Worm (Caenorhabditis elegans): ENCODE results near the gene col-171.

DNA sequence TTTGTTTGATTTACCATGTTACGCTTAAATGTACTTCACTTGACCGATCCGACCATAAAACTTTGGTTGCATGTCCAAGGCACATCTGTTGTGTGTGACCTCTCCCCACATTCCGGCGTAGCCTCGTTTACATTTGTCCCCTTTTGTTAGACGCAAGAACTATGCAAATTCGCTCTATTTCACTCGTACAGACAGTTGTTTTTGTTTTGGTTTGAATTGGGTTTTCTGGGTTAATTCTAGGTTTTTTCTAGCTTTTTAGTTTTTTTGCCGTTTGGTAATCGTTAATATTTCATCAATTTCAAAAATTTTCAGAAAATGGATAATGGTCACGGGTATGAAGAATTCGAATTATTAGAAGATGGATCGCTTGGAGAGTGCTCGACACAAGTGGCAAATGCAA, 41.3 kb upstream of the col-171 start, which contains the start of gene mom-1:
- no peak for TF ChIP-seq fos-1 (tag; optimal IDR thresholded peaks at IDR 0.05)
- TF ChIP-seq unc-30 (tag; optimal IDR thresholded peaks at IDR 0.05): no peak
- TF ChIP-seq elt-2 (tag; optimal IDR thresholded peaks at IDR 0.05): no peak
- no peak for TF ChIP-seq lin-14 (GFP tag; optimal IDR thresholded peaks at IDR 0.05)
- TF ChIP-seq efl-1 (optimal IDR thresholded peaks at IDR 0.05): no peak
- no peak for TF ChIP-seq efl-1 (GFP tag; optimal IDR thresholded peaks at IDR 0.05 in 1 of 2)
- no peak for TF ChIP-seq blmp-1 (tag; optimal IDR thresholded peaks at IDR 0.05)
- no peak for TF ChIP-seq dpl-1 (GFP tag; optimal IDR thresholded peaks at IDR 0.05)
- no peak for TF ChIP-seq nhr-11 (tag; optimal IDR thresholded peaks at IDR 0.05)
- TF ChIP-seq lin-13 (GFP tag; optimal IDR thresholded peaks at IDR 0.05): no peak
- TF ChIP-seq ztf-11 (tag; optimal IDR thresholded peaks at IDR 0.05): no peak
